Fruit fly (Drosophila melanogaster) whole organism, wandering third instar larva: Measurements from ENCODE around the gene CG33107.

Experiments
- CG9705 ChIP-seq: fragments of 200-800 bp; sonication (Bioruptor generic); optimal IDR thresholded peaks from 2 replicates; lab custom pipeline; 2018; ENCODE audit warnings: missing biosample characterization, mild to moderate bottlenecking, missing genetic modification characterization
- Hnf4 ChIP-seq: fragments of 200-800 bp; sonication (Bioruptor generic); optimal IDR thresholded peaks from 2 replicates; lab custom pipeline; 2016; ENCODE audit warnings: missing biosample characterization, mild to moderate bottlenecking, missing genetic modification characterization
- Myc ChIP-seq: fragments of >200 bp; optimal IDR thresholded peaks from 2 replicates; lab custom pipeline; 2017
- OdsH ChIP-seq: fragments of 200-800 bp; sonication (Bioruptor generic); optimal IDR thresholded peaks from 2 replicates; lab custom pipeline; 2016; ENCODE audit warnings: missing biosample characterization, mild to moderate bottlenecking, missing genetic modification characterization
- pan ChIP-seq: fragments of >200 bp; optimal IDR thresholded peaks from 2 replicates; lab custom pipeline; 2017
- sv ChIP-seq: fragments of 200-800 bp; sonication (Bioruptor generic); optimal IDR thresholded peaks from 3 replicates; lab custom pipeline; 2016; ENCODE audit warnings: missing biosample characterization, missing genetic modification characterization
- usp ChIP-seq: fragments of >200 bp; optimal IDR thresholded peaks from 2 replicates; lab custom pipeline; 2017; ENCODE audit warnings: missing biosample characterization, missing genetic modification characterization
- woc ChIP-seq: sonication (Bioruptor generic); optimal IDR thresholded peaks from 2 replicates; lab custom pipeline; 2016; ENCODE audit warnings: missing biosample characterization, mild to moderate bottlenecking, missing genetic modification characterization

- TF ChIP-seq pan (lab: Kevin White, UChicago), result no peak
- no peak for TF ChIP-seq sv (GFP tag; lab: Kevin White, UChicago)
- no peak for TF ChIP-seq Myc
- no peak for TF ChIP-seq CG9705 (GFP tag; lab: Kevin White, UChicago)
- TF ChIP-seq Hnf4 (GFP tag; lab: Kevin White, UChicago), result peak; percentile 41
- TF ChIP-seq usp, result no peak
- peak; percentile 53 for TF ChIP-seq OdsH
- peak; percentile 15 for TF ChIP-seq woc (GFP tag; lab: Kevin White, UChicago)
These were observed 47.8 kb downstream of the CG33107 start for dm6 chr3R:22536504-22537423.
